Fruit fly (Drosophila melanogaster) whole organism, embryonic: ENCODE data around the gene CG7506.

Experiments
- Awh ChIP-seq: fragments of 200-800 bp; sonication (Bioruptor generic); IDR thresholded peaks from 2 replicates; pipeline ENCODE4, ENCODE4 v1.3.6; 2022; ENCODE audit warnings: missing biosample characterization, missing genetic modification characterization
- CG10366 ChIP-seq: fragments of 200-800 bp; sonication (Bioruptor generic); IDR thresholded peaks from 2 replicates; pipeline ENCODE4 v1.3.6; 2022; ENCODE audit warnings: missing biosample characterization, missing genetic modification characterization
- CG10979 ChIP-seq: fragments of 200-800 bp; sonication (Bioruptor generic); optimal IDR thresholded peaks from 2 replicates; lab custom pipeline; 2018; ENCODE audit warnings: missing biosample characterization, mild to moderate bottlenecking, missing genetic modification characterization, moderate library complexity
- CG11085 ChIP-seq: fragments of 200-800 bp; sonication (Bioruptor generic); IDR thresholded peaks from 2 replicates; pipeline ENCODE4 v1.3.6; 2022; ENCODE audit warnings: missing biosample characterization, missing genetic modification characterization
- CG1233 ChIP-seq: fragments of 200-800 bp; sonication (Bioruptor generic); optimal IDR thresholded peaks from 4 replicates; lab custom pipeline; 2018; ENCODE audit warnings: missing biosample characterization, mild to moderate bottlenecking, missing genetic modification characterization
- CG13287 ChIP-seq: fragments of 200-800 bp; sonication (Bioruptor generic); IDR thresholded peaks from 2 replicates; pipeline ENCODE4 v1.3.6; 2022; ENCODE audit warnings: missing biosample characterization, missing genetic modification characterization; ENCODE audit not compliant: partially characterized antibody
- CG14667 ChIP-seq: fragments of 200-800 bp; sonication (Bioruptor generic); IDR thresholded peaks from 2 replicates; pipeline ENCODE4 v1.3.6; 2022; ENCODE audit warnings: missing biosample characterization, missing genetic modification characterization
- CG14710 ChIP-seq: fragments of 200-800 bp; sonication (Bioruptor generic); optimal IDR thresholded peaks from 3 replicates; lab custom pipeline; 2019; ENCODE audit warnings: missing biosample characterization, mild to moderate bottlenecking, missing genetic modification characterization, moderate library complexity
- CG15073 ChIP-seq: fragments of 200-800 bp; sonication (Bioruptor generic); optimal IDR thresholded peaks from 2 replicates; lab custom pipeline; 2016; ENCODE audit warnings: missing biosample characterization, missing genetic modification characterization
- CG16813 ChIP-seq: fragments of 200-800 bp; sonication (Bioruptor generic); IDR thresholded peaks from 3 replicates; pipeline ENCODE4 v1.3.6; 2022; ENCODE audit warnings: missing biosample characterization, missing genetic modification characterization; ENCODE audit not compliant: partially characterized antibody
- CG16815 ChIP-seq: fragments of 200-800 bp; sonication (Bioruptor generic); optimal IDR thresholded peaks from 3 replicates; lab custom pipeline; 2017; ENCODE audit warnings: missing biosample characterization, mild to moderate bottlenecking, missing genetic modification characterization
- CG17186 ChIP-seq: fragments of 200-800 bp; sonication (Bioruptor generic); optimal IDR thresholded peaks from 3 replicates; lab custom pipeline; 2017; ENCODE audit warnings: missing biosample characterization, missing genetic modification reagents, missing genetic modification characterization
- CG17359 ChIP-seq: fragments of 200-800 bp; sonication (Bioruptor generic); optimal IDR thresholded peaks from 3 replicates; lab custom pipeline; 2018; ENCODE audit warnings: missing biosample characterization, mild to moderate bottlenecking, missing genetic modification characterization, moderate library complexity
- CG18599 ChIP-seq: fragments of 200-800 bp; sonication (Bioruptor generic); optimal IDR thresholded peaks from 3 replicates; lab custom pipeline; 2017; ENCODE audit warnings: missing biosample characterization, missing genetic modification characterization, mild to moderate bottlenecking, moderate library complexity, missing genetic modification reagents
- CG2129 ChIP-seq: fragments of 200-800 bp; sonication (Bioruptor generic); IDR thresholded peaks from 2 replicates; pipeline ENCODE4 v1.3.6; 2022; ENCODE audit warnings: missing biosample characterization, missing genetic modification characterization; ENCODE audit not compliant: partially characterized antibody
- CG3163 ChIP-seq: fragments of 200-800 bp; sonication (Bioruptor generic); optimal IDR thresholded peaks from 3 replicates; lab custom pipeline; 2016; ENCODE audit warnings: missing biosample characterization, missing genetic modification characterization
- CG4360 ChIP-seq: fragments of 200-800 bp; sonication (Bioruptor generic); IDR thresholded peaks from 2 replicates; pipeline ENCODE4 v1.3.6; 2022; ENCODE audit warnings: missing biosample characterization, missing genetic modification characterization
- CG4854 ChIP-seq: fragments of 200-800 bp; sonication (Bioruptor generic); optimal IDR thresholded peaks from 2 replicates; lab custom pipeline; 2016; ENCODE audit warnings: missing biosample characterization, missing genetic modification characterization, inconsistent platforms
- CrebB ChIP-seq: fragments of 200-800 bp; sonication (Bioruptor generic); optimal IDR thresholded peaks from 3 replicates; lab custom pipeline; 2018; ENCODE audit warnings: missing biosample characterization, mild to moderate bottlenecking, missing genetic modification characterization
- Dip3 ChIP-seq: fragments of 200-800 bp; sonication (Bioruptor generic); optimal IDR thresholded peaks from 3 replicates; lab custom pipeline; 2016; ENCODE audit warnings: missing biosample characterization, missing genetic modification characterization
- E2f2 ChIP-seq: fragments of 200-800 bp; sonication (Bioruptor generic); IDR thresholded peaks from 2 replicates; pipeline ENCODE4 v1.3.6; 2022; ENCODE audit warnings: missing biosample characterization, missing genetic modification characterization
- Ets97D ChIP-seq: fragments of 200-800 bp; sonication (Bioruptor generic); optimal IDR thresholded peaks from 3 replicates; lab custom pipeline; 2016; ENCODE audit warnings: missing biosample characterization, missing genetic modification characterization
- HLH54F ChIP-seq: fragments of 200-800 bp; sonication (Bioruptor generic); optimal IDR thresholded peaks from 3 replicates; lab custom pipeline; 2016; ENCODE audit warnings: missing biosample characterization, missing genetic modification characterization
- Hey ChIP-seq: fragments of 200-800 bp; sonication (Bioruptor generic); optimal IDR thresholded peaks from 3 replicates; lab custom pipeline; 2018; ENCODE audit warnings: missing biosample characterization, mild to moderate bottlenecking, missing genetic modification characterization
- NK7.1 ChIP-seq: fragments of 200-800 bp; sonication (Bioruptor generic); optimal IDR thresholded peaks from 3 replicates; lab custom pipeline; 2016; ENCODE audit warnings: missing biosample characterization, missing genetic modification characterization
- Opbp ChIP-seq: fragments of 200-800 bp; sonication (Bioruptor generic); IDR thresholded peaks from 3 replicates; pipeline ENCODE4 v1.3.6; 2022; ENCODE audit warnings: missing biosample characterization, missing genetic modification characterization; ENCODE audit not compliant: partially characterized antibody
- Sin3A ChIP-seq: fragments of >200 bp; optimal IDR thresholded peaks from 2 replicates; lab custom pipeline; 2018
- Tbp ChIP-seq: fragments of >200 bp; optimal IDR thresholded peaks from 2 replicates; lab custom pipeline; 2018; ENCODE audit warnings: missing biosample characterization, missing genetic modification characterization
- Vsx1 ChIP-seq: fragments of 200-800 bp; sonication (Bioruptor generic); optimal IDR thresholded peaks from 2 replicates; lab custom pipeline; 2017; ENCODE audit warnings: missing biosample characterization, mild to moderate bottlenecking, missing genetic modification characterization, missing genetic modification reagents
- corto ChIP-seq: fragments of 200-800 bp; sonication (Bioruptor generic); optimal IDR thresholded peaks from 2 replicates; lab custom pipeline; 2016; ENCODE audit warnings: missing biosample characterization, mild to moderate bottlenecking, missing genetic modification characterization, moderate library complexity
- dimm ChIP-seq: fragments of 200-800 bp; sonication (Bioruptor generic); IDR thresholded peaks from 2 replicates; pipeline ENCODE4 v1.3.6; 2022; ENCODE audit warnings: missing biosample characterization, missing genetic modification characterization
- dysf ChIP-seq: fragments of 200-800 bp; sonication (Bioruptor generic); IDR thresholded peaks from 3 replicates; pipeline ENCODE4 v1.3.6; 2022; ENCODE audit warnings: missing biosample characterization, missing genetic modification characterization
- ewg ChIP-seq: fragments of 200-800 bp; sonication (Bioruptor generic); optimal IDR thresholded peaks from 3 replicates; lab custom pipeline; 2017; ENCODE audit warnings: mild to moderate bottlenecking, missing biosample characterization, missing genetic modification reagents, missing genetic modification characterization
- fd64A ChIP-seq: fragments of 200-800 bp; sonication (Bioruptor generic); optimal IDR thresholded peaks from 3 replicates; lab custom pipeline; 2018; ENCODE audit warnings: missing biosample characterization, mild to moderate bottlenecking, missing genetic modification characterization
- gfzf ChIP-seq: fragments of 200-800 bp; sonication (Bioruptor generic); optimal IDR thresholded peaks from 2 replicates; lab custom pipeline; 2016; ENCODE audit warnings: missing biosample characterization, mild to moderate bottlenecking, missing genetic modification characterization, moderate library complexity
- luna ChIP-seq: fragments of 200-800 bp; sonication (Bioruptor generic); optimal IDR thresholded peaks from 2 replicates; lab custom pipeline; 2016; ENCODE audit warnings: missing biosample characterization, missing genetic modification characterization
- nerfin-1 ChIP-seq: fragments of 200-800 bp; sonication (Bioruptor generic); optimal IDR thresholded peaks from 3 replicates; lab custom pipeline; 2019; ENCODE audit warnings: missing biosample characterization, mild to moderate bottlenecking, missing genetic modification characterization, moderate library complexity
- nerfin-2 ChIP-seq: fragments of 200-800 bp; sonication (Bioruptor generic); IDR thresholded peaks from 2 replicates; pipeline ENCODE4 v1.3.6; 2022; ENCODE audit warnings: missing biosample characterization, missing genetic modification characterization; ENCODE audit not compliant: partially characterized antibody
- onecut ChIP-seq: fragments of 200-800 bp; sonication (Bioruptor generic); IDR thresholded peaks from 2 replicates; pipeline ENCODE4 v1.3.6; 2022; ENCODE audit warnings: missing biosample characterization, missing genetic modification characterization
- sc ChIP-seq, 3 experiments: fragments of >200 bp in 2 of 3; fragments of 200-800 bp in 1 of 3; sonication (Bioruptor generic) in 1 of 3; optimal IDR thresholded peaks; 2 replicates in 2 of 3; 3 replicates in 1 of 3; lab custom pipeline; 2017; ENCODE audit warnings: mild to moderate bottlenecking in 1 of 3, missing biosample characterization in 1 of 3, missing genetic modification characterization in 1 of 3, missing genetic modification reagents in 1 of 3
- slou ChIP-seq: fragments of 200-800 bp; sonication (Bioruptor generic); optimal IDR thresholded peaks from 3 replicates; lab custom pipeline; 2016; ENCODE audit warnings: missing biosample characterization, missing genetic modification characterization
- tup ChIP-seq: fragments of 200-800 bp; sonication (Bioruptor generic); optimal IDR thresholded peaks from 2 replicates; lab custom pipeline; 2016; ENCODE audit warnings: missing biosample characterization, mild to moderate bottlenecking, missing genetic modification characterization, moderate library complexity
- vnd ChIP-seq: fragments of 200-800 bp; sonication (Bioruptor generic); IDR thresholded peaks from 3 replicates; pipeline ENCODE4 v1.3.6; 2022; ENCODE audit warnings: missing biosample characterization, missing genetic modification characterization; ENCODE audit not compliant: partially characterized antibody

CG7506 gene

DNA sequence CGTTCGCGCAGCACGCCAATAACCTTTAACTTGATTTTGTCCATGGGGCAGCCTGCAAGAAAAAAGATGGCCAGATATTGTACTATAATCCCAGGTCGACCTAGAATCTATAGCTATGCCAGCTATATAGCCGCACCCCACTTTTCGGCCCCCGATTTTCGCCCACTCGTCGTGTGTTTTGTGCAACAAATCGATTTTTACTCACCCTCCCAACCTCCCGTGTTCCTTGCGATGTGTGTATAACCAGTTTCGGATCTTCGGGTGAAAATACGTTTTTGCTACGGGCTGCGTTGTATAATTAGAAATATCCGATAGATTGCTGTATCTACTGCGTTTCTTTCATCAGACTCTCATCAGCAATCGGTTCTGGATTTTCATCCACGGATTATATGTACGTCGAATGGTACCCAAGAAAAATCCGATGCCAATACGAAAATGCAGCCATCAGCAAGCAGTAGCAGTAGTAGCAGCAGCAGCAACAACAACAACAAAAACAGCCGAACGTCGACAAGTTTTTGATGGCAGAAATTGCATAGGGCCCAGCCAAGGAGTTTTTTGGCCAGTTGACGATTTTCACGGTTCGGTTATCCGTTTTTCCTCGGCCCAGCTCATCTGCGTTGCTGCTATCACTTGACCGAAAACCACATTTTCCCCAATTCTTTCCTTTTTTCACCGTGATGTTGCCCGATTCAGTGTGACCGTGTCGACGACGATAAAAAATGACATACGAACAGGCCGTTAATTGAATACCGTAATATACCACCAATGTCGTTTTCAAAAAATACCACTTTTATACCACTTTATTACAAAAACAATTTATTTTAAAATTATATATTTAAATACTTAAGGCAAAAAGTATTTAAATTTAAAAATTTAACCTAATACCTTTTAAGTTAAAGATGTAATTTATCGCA is 12.9 kb upstream of the CG7506 start, which contains the start of gene CG7492 (continued):
- TF ChIP-seq onecut (GFP tag; lab: Robert Waterston, UW): peak; percentile 91
- no peak for TF ChIP-seq CG1233 (GFP tag; lab: Kevin White, UChicago)
- TF ChIP-seq corto (GFP tag; lab: Kevin White, UChicago): no peak
- no peak for TF ChIP-seq HLH54F (GFP tag; lab: Kevin White, UChicago)
- TF ChIP-seq CG16813 (GFP tag; lab: Robert Waterston, UW): no peak
- TF ChIP-seq Vsx1 (GFP tag; lab: Kevin White, UChicago): no peak
- TF ChIP-seq Dip3 (GFP tag; lab: Kevin White, UChicago): no peak
- no peak for TF ChIP-seq CG16815 (GFP tag; lab: Kevin White, UChicago)
- TF ChIP-seq Sin3A: peak; percentile 4
- TF ChIP-seq slou (GFP tag; lab: Kevin White, UChicago): no peak
- TF ChIP-seq CG4360: peak; percentile 92
- no peak for TF ChIP-seq nerfin-1
- TF ChIP-seq vnd (GFP tag; lab: Robert Waterston, UW): no peak
- no peak for TF ChIP-seq luna (GFP tag; lab: Kevin White, UChicago)
- no peak for TF ChIP-seq CG17359 (tag; lab: Kevin White, UChicago)
- TF ChIP-seq NK7.1: no peak
- TF ChIP-seq Tbp (GFP tag; lab: Kevin White, UChicago): no peak
- TF ChIP-seq CG3163 (GFP tag; lab: Kevin White, UChicago): no peak
- no peak for TF ChIP-seq CG14667 (GFP tag; lab: Robert Waterston, UW)
- no peak for TF ChIP-seq E2f2 (GFP tag; lab: Robert Waterston, UW)
- no peak for TF ChIP-seq Opbp (GFP tag; lab: Robert Waterston, UW)
- TF ChIP-seq dimm (GFP tag; lab: Robert Waterston, UW): no peak
- peak; percentile 40; the same call in 1 of the 2 replicates for TF ChIP-seq CG13287
- TF ChIP-seq CG18599 (GFP tag; lab: Kevin White, UChicago): no peak
- TF ChIP-seq tup (GFP tag; lab: Kevin White, UChicago): no peak
- TF ChIP-seq gfzf (GFP tag; lab: Kevin White, UChicago): peak; percentile 64
- TF ChIP-seq dysf (GFP tag; lab: Robert Waterston, UW): no peak
- no peak for TF ChIP-seq CG10366 (GFP tag; lab: Robert Waterston, UW)
- TF ChIP-seq CG15073: no peak
- no peak for TF ChIP-seq Awh (GFP tag; lab: Robert Waterston, UW)
- TF ChIP-seq CG14710 (tag; lab: Kevin White, UChicago): no peak
- TF ChIP-seq ewg (GFP tag; lab: Kevin White, UChicago): no peak
- TF ChIP-seq fd64A: no peak
- no peak for TF ChIP-seq sc (optimal IDR thresholded peaks at IDR 0.05; lab: Kevin White, UChicago)
- TF ChIP-seq sc (GFP tag; optimal IDR thresholded peaks at IDR 0.05; lab: Kevin White, UChicago): no peak
- no peak for TF ChIP-seq CG10979 (tag; lab: Kevin White, UChicago)
- TF ChIP-seq nerfin-2 (GFP tag; lab: Robert Waterston, UW): no peak
- TF ChIP-seq CrebB (tag; lab: Kevin White, UChicago): no peak
- TF ChIP-seq CG11085 (GFP tag; lab: Robert Waterston, UW): no peak
- TF ChIP-seq CG17186: no peak
- TF ChIP-seq Hey (tag; lab: Kevin White, UChicago): no peak
- peak; percentile 22 for TF ChIP-seq Ets97D (GFP tag; lab: Kevin White, UChicago)
- TF ChIP-seq CG2129 (GFP tag; lab: Robert Waterston, UW): no peak
- no peak for TF ChIP-seq CG4854 (GFP tag; lab: Kevin White, UChicago)
- TF ChIP-seq, all 482 proteins: peak for 21
